Fruit fly (Drosophila melanogaster): ENCODE data around the gene CG9331.
A peak's percentile ranks its signal among the peaks of the same experiment; 100 is the strongest.

Gene CG9331

dm6 chr2L:20822489-20823195 lies at the start of gene CG9331 (continued):
- TF ChIP-seq CG15601 (tag; optimal IDR thresholded peaks at IDR 0.05) (no peak), CG17359 (tag; optimal IDR thresholded peaks at IDR 0.05) (no peak), pros (GFP tag; optimal IDR thresholded peaks at IDR 0.05) (peak; percentile 96), rib (GFP tag; IDR thresholded peaks at IDR 0.05) (no peak), jumu (GFP tag; optimal IDR thresholded peaks at IDR 0.05) (no peak), Lhr (GFP tag; optimal IDR thresholded peaks at IDR 0.05) (peak; percentile 68), Drgx (GFP tag; IDR thresholded peaks at IDR 0.05) (peak; percentile 28; the same call in 1 of the 2 replicates), PHDP (tag; optimal IDR thresholded peaks at IDR 0.05) (no peak), Scr (GFP tag; IDR thresholded peaks at IDR 0.05; ENCODE audit: partially characterized antibody) (peak; percentile 43), sug (tag; optimal IDR thresholded peaks at IDR 0.05) (peak; percentile 14), CG1024 (GFP tag; IDR thresholded peaks at IDR 0.05) (no peak), CG17361 (GFP tag; IDR thresholded peaks at IDR 0.05) (no peak), CG9727 (GFP tag; optimal IDR thresholded peaks at IDR 0.05) (no peak), slbo (GFP tag; IDR thresholded peaks at IDR 0.05) (no peak), ind (GFP tag; optimal IDR thresholded peaks at IDR 0.05) (no peak), Mes4 (GFP tag; optimal IDR thresholded peaks at IDR 0.05) (no peak), Opbp (GFP tag; IDR thresholded peaks at IDR 0.05; ENCODE audit: partially characterized antibody) (peak; percentile 65; the same call in 2 of the 3 replicates), Nf-YB (GFP tag; optimal IDR thresholded peaks at IDR 0.05) (no peak), ac (GFP tag; optimal IDR thresholded peaks at IDR 0.05) (no peak), zen2 (GFP tag; IDR thresholded peaks at IDR 0.05; ENCODE audit: partially characterized antibody) (0 out of 3 replicates have a peak, but pooled peaks have one; percentile 50), row (GFP tag; IDR thresholded peaks at IDR 0.05) (peak; percentile 5), CG32532 (GFP tag; IDR thresholded peaks at IDR 0.05) (no peak), ham (GFP tag; IDR thresholded peaks at IDR 0.05) (no peak), tup (GFP tag; optimal IDR thresholded peaks at IDR 0.05) (no peak), nerfin-2 (GFP tag; IDR thresholded peaks at IDR 0.05; ENCODE audit: partially characterized antibody) (peak; percentile 53; the same call in 1 of the 2 replicates), prd (optimal IDR thresholded peaks at IDR 0.05) (no peak), prd (GFP tag; IDR thresholded peaks at IDR 0.05) (no peak), CG1832 (GFP tag; optimal IDR thresholded peaks at IDR 0.05) (no peak), ken (GFP tag; IDR thresholded peaks at IDR 0.05) (no peak), CG5953 (GFP tag; IDR thresholded peaks at IDR 0.05) (0 out of 2 replicates have a peak, but pooled peaks have one; percentile 3), CG4404 (GFP tag; IDR thresholded peaks at IDR 0.05) (no peak), Dip2 (GFP tag; IDR thresholded peaks at IDR 0.05) (no peak), Ptx1 (GFP tag; IDR thresholded peaks at IDR 0.05) (no peak), CG10267 (tag; optimal IDR thresholded peaks at IDR 0.05) (no peak), fru (optimal IDR thresholded peaks at IDR 0.05) (no peak), CG7372 (GFP tag; IDR thresholded peaks at IDR 0.05) (no peak), HmgD (GFP tag; optimal IDR thresholded peaks at IDR 0.05) (peak; percentile 4), CG15269 (tag; optimal IDR thresholded peaks at IDR 0.05) (no peak), CG30403 (GFP tag; optimal IDR thresholded peaks at IDR 0.05) (no peak), Fer2 (tag; optimal IDR thresholded peaks at IDR 0.05) (no peak), C15 (GFP tag; IDR thresholded peaks at IDR 0.05) (no peak), Deaf1 (tag; optimal IDR thresholded peaks at IDR 0.05) (peak; percentile 86), sc (optimal IDR thresholded peaks at IDR 0.05) (no peak), sc (GFP tag; optimal IDR thresholded peaks at IDR 0.05) (no peak), unc-4 (GFP tag; IDR thresholded peaks at IDR 0.05; ENCODE audit: partially characterized antibody) (peak; percentile 38), Gsc (GFP tag; IDR thresholded peaks at IDR 0.05) (no peak), Atf6 (GFP tag; IDR thresholded peaks at IDR 0.05) (no peak), Eip74EF (GFP tag; optimal IDR thresholded peaks at IDR 0.05) (no peak), CG10209 (GFP tag; optimal IDR thresholded peaks at IDR 0.05) (peak; percentile 58), CG3726 (GFP tag; IDR thresholded peaks at IDR 0.05) (no peak), pb (GFP tag; optimal IDR thresholded peaks at IDR 0.05) (peak; percentile 21)

All from whole organism, embryonic.